Worm (Caenorhabditis elegans) whole organism, midembryonic: ENCODE measurements around the gene sulp-5.

Source experiments
- flt-1 ChIP-seq: fragments of 200-800 bp; sonication (Bioruptor generic); IDR thresholded peaks from 2 replicates; pipeline ENCODE4 v1.3.6; 2022; ENCODE audit warnings: missing genetic modification characterization, missing compliant biosample characterization
- klf-2 ChIP-seq: fragments of 200-800 bp; sonication (Bioruptor generic); conservative IDR thresholded peaks from 2 replicates; pipeline ENCODE4 v1.3.6; 2022; ENCODE audit warnings: missing genetic modification reagents, missing genetic modification characterization, missing compliant biosample characterization
- ref-1 ChIP-seq: fragments of 200-800 bp; sonication (Bioruptor generic); conservative IDR thresholded peaks from 2 replicates; pipeline ENCODE4 v1.3.6; 2022; ENCODE audit warnings: missing genetic modification reagents, missing genetic modification characterization, missing compliant biosample characterization

DNA sequence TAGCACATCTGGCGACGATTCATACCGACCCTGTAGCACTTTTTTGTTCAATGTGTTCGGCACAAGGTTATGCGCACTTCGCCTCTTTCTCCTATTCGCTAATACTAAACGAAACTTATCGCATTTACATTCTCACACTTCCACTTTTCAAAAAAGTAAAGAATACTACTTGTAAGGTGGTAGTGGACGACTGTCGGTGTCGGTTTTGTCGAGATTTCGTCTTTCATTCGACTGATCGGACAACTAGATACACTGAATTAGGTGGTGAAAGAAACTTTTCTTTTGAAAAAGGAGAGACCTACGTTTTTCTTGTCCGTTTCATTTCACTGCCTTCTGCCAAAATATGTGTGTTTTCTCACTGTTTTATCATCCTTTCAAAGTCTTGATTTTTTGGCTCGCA is 17.8 kb downstream of the sulp-5 start:
- TF ChIP-seq ref-1 (GFP tag; lab: Robert Waterston, UW) (no peak), klf-2 (GFP tag; lab: Robert Waterston, UW) (no peak), flt-1 (GFP tag; lab: Robert Waterston, UW) (no peak)
